Fruit fly (Drosophila melanogaster): ENCODE measurements around the gene CG31360.

- TF ChIP-seq CG4496 (GFP tag; IDR thresholded peaks at IDR 0.05), result no peak
- no peak for TF ChIP-seq CG10348 (GFP tag; IDR thresholded peaks at IDR 0.05)
- TF ChIP-seq CG9948 (tag; optimal IDR thresholded peaks at IDR 0.05), result no peak
- no peak for TF ChIP-seq Pif1A (GFP tag; optimal IDR thresholded peaks at IDR 0.05)
Measured at dm6 chr3R:17646102-17647050, 38.5 kb upstream of the CG31360 start.
